Fruit fly (Drosophila melanogaster) Kc167 (cell line): ENCODE data around the gene CG7914.

Source experiments
- h ChIP-seq: fragments of >200 bp; optimal IDR thresholded peaks from 3 replicates; lab custom pipeline; 2018; ENCODE audit warnings: missing external identifiers
- insv ChIP-seq: fragments of >200 bp; optimal IDR thresholded peaks from 3 replicates; lab custom pipeline; 2018; ENCODE audit warnings: missing external identifiers

- TF ChIP-seq insv (lab: Kevin White, UChicago): no peak
- TF ChIP-seq h: no peak
Measured at dm6 chrX:19174850-19175571, 18.2 kb downstream of the CG7914 start, which contains the start of gene CG33939.
